Fruit fly (Drosophila melanogaster) whole organism, adult: ENCODE results near the gene CG5687.

Source experiments
- CG11617 ChIP-seq: fragments of 200-800 bp; sonication (Bioruptor generic); optimal IDR thresholded peaks from 2 replicates; lab custom pipeline; 2017; ENCODE audit warnings: mild to moderate bottlenecking, missing biosample characterization, missing genetic modification reagents, missing genetic modification characterization
- CG12768 ChIP-seq: fragments of 200-800 bp; sonication (Bioruptor generic); optimal IDR thresholded peaks from 2 replicates; lab custom pipeline; 2017; ENCODE audit warnings: missing biosample characterization, missing genetic modification characterization, mild to moderate bottlenecking, moderate library complexity, missing genetic modification reagents
- CG14711 ChIP-seq: fragments of 200-800 bp; sonication (Bioruptor generic); optimal IDR thresholded peaks from 2 replicates; lab custom pipeline; 2018; ENCODE audit warnings: missing biosample characterization, mild to moderate bottlenecking, missing genetic modification characterization, moderate library complexity
- CG1620 ChIP-seq: fragments of 200-800 bp; sonication (Bioruptor generic); optimal IDR thresholded peaks from 2 replicates; lab custom pipeline; 2016; ENCODE audit warnings: missing biosample characterization, missing genetic modification characterization
- CG33017 ChIP-seq: fragments of 200-800 bp; sonication (Bioruptor generic); optimal IDR thresholded peaks from 2 replicates; lab custom pipeline; 2018; ENCODE audit warnings: missing biosample characterization, mild to moderate bottlenecking, missing genetic modification characterization, moderate library complexity
- CG5204 ChIP-seq: fragments of 200-800 bp; sonication (Bioruptor generic); optimal IDR thresholded peaks from 2 replicates; lab custom pipeline; 2016; ENCODE audit warnings: missing biosample characterization, missing genetic modification characterization
- CG7045 ChIP-seq: fragments of 200-800 bp; sonication (Bioruptor generic); optimal IDR thresholded peaks from 2 replicates; lab custom pipeline; 2017; ENCODE audit warnings: missing biosample characterization, mild to moderate bottlenecking, missing genetic modification characterization
- CG7101 ChIP-seq: fragments of 200-800 bp; sonication (Bioruptor generic); optimal IDR thresholded peaks from 2 replicates; lab custom pipeline; 2018; ENCODE audit warnings: missing biosample characterization, mild to moderate bottlenecking, missing genetic modification characterization, moderate library complexity
- Clk ChIP-seq: fragments of 200-800 bp; sonication (Bioruptor generic); optimal IDR thresholded peaks from 2 replicates; lab custom pipeline; 2017; ENCODE audit warnings: missing biosample characterization, missing genetic modification characterization
- Crg-1 ChIP-seq: fragments of 200-800 bp; sonication (Bioruptor generic); optimal IDR thresholded peaks from 2 replicates; lab custom pipeline; 2016; ENCODE audit warnings: missing biosample characterization, missing genetic modification characterization
- Hr96 ChIP-seq: fragments of 200-800 bp; sonication (Bioruptor generic); optimal IDR thresholded peaks from 2 replicates; lab custom pipeline; 2016; ENCODE audit warnings: missing biosample characterization, missing genetic modification characterization
- Mnt ChIP-seq: fragments of 200-800 bp; sonication (Bioruptor generic); optimal IDR thresholded peaks from 2 replicates; lab custom pipeline; 2016; ENCODE audit warnings: missing biosample characterization, mild to moderate bottlenecking, missing genetic modification characterization
- bab1 ChIP-seq: fragments of 200-800 bp; sonication (Bioruptor generic); optimal IDR thresholded peaks from 3 replicates; lab custom pipeline; 2019; ENCODE audit warnings: missing biosample characterization, mild to moderate bottlenecking, missing genetic modification characterization, moderate library complexity
- cic ChIP-seq: fragments of 200-800 bp; sonication (Bioruptor generic); optimal IDR thresholded peaks from 2 replicates; lab custom pipeline; 2017; ENCODE audit warnings: missing biosample characterization, mild to moderate bottlenecking, missing genetic modification characterization, moderate library complexity
- cnc ChIP-seq, 2 experiments: fragments of >200 bp; optimal IDR thresholded peaks; 2 replicates each; lab custom pipeline; 2017
- kay ChIP-seq: fragments of 200-800 bp; sonication (Bioruptor generic); peaks from one replicate; lab custom pipeline; 2016; ENCODE audit warnings: missing biosample characterization, missing genetic modification characterization, borderline replicate concordance
- ovo ChIP-seq: fragments of 200-800 bp; sonication (Bioruptor generic); optimal IDR thresholded peaks from 2 replicates; lab custom pipeline; 2016; ENCODE audit warnings: missing biosample characterization, missing genetic modification characterization
- pad ChIP-seq: fragments of 200-800 bp; sonication (Bioruptor generic); optimal IDR thresholded peaks from 3 replicates; lab custom pipeline; 2017; ENCODE audit warnings: missing biosample characterization, missing genetic modification characterization, mild to moderate bottlenecking, moderate library complexity, missing genetic modification reagents
- tj ChIP-seq: fragments of 200-800 bp; sonication (Bioruptor generic); optimal IDR thresholded peaks from 3 replicates; lab custom pipeline; 2017; ENCODE audit warnings: missing biosample characterization, mild to moderate bottlenecking, missing genetic modification characterization, moderate library complexity
- toe ChIP-seq: fragments of 200-800 bp; sonication (Bioruptor generic); optimal IDR thresholded peaks from 2 replicates; lab custom pipeline; 2016; ENCODE audit warnings: missing biosample characterization, missing genetic modification characterization

The CG5687 gene

dm6 chr3L:1938767-1939166, at the start of gene CG5687, which contains the start of gene CG46523:
Gene CG5687 (minus strand): TSS chr3L:1939103.
Gene CG46523 (minus strand): TSS chr3L:1939103.
- TF ChIP-seq bab1 (GFP tag; lab: Kevin White, UChicago) = no peak
- no peak for TF ChIP-seq CG7101 (tag; lab: Kevin White, UChicago)

dm6 chr3L:1985406-1985805, 46.5 kb upstream of the CG5687 start:
- TF ChIP-seq CG7101 (tag; lab: Kevin White, UChicago) = no peak

dm6 chr3L:1976760-1977159, 37.9 kb upstream of the CG5687 start:
- TF ChIP-seq CG1620 (GFP tag; lab: Kevin White, UChicago) = no peak
- TF ChIP-seq Hr96 = no peak
- no peak for TF ChIP-seq CG7101 (tag; lab: Kevin White, UChicago)
- TF ChIP-seq bab1 (GFP tag; lab: Kevin White, UChicago) = no peak
- TF ChIP-seq CG7045 (GFP tag; lab: Kevin White, UChicago) = no peak
- no peak for TF ChIP-seq kay (GFP tag; lab: Kevin White, UChicago)
- TF ChIP-seq pad (GFP tag; lab: Kevin White, UChicago) = no peak
- no peak for TF ChIP-seq CG33017 (tag; lab: Kevin White, UChicago)
- no peak for TF ChIP-seq Crg-1 (GFP tag; lab: Kevin White, UChicago)
- no peak for TF ChIP-seq CG5204 (GFP tag; lab: Kevin White, UChicago)
- TF ChIP-seq CG11617 = no peak
- no peak for TF ChIP-seq cic (GFP tag; lab: Kevin White, UChicago)
- no peak for TF ChIP-seq ovo (GFP tag; lab: Kevin White, UChicago)
- TF ChIP-seq CG12768 = no peak
- TF ChIP-seq Mnt (GFP tag; lab: Kevin White, UChicago) = no peak
- TF ChIP-seq tj = no peak

dm6 chr3L:1971103-1971742, 32.3 kb upstream of the CG5687 start, which contains the start of the genes CG11815 and acs:
Gene CG11815 (minus strand): TSS chr3L:1971200.
Gene acs (plus strand): TSS chr3L:1971638.
- TF ChIP-seq toe (GFP tag; lab: Kevin White, UChicago) (no peak), Crg-1 (GFP tag; lab: Kevin White, UChicago) (no peak), CG33017 (tag; lab: Kevin White, UChicago) (no peak), bab1 (GFP tag; lab: Kevin White, UChicago) (peak; percentile 1), pad (GFP tag; lab: Kevin White, UChicago) (no peak)

dm6 chr3L:1969539-1970337, 30.8 kb upstream of the CG5687 start, which contains the start of gene CG1927:
Gene CG1927 (minus strand): TSS chr3L:1970079.
- TF ChIP-seq kay (GFP tag; lab: Kevin White, UChicago) (no peak), CG5204 (GFP tag; lab: Kevin White, UChicago) (no peak), ovo (GFP tag; lab: Kevin White, UChicago) (no peak), tj (peak; percentile 23), CG14711 (tag; lab: Kevin White, UChicago) (no peak), Crg-1 (GFP tag; lab: Kevin White, UChicago) (no peak), bab1 (GFP tag; lab: Kevin White, UChicago) (peak; percentile 44), toe (GFP tag; lab: Kevin White, UChicago) (no peak), cic (GFP tag; lab: Kevin White, UChicago) (peak; percentile 35), cnc (optimal IDR thresholded peaks at IDR 0.05; lab: Kevin White, UChicago) (no peak), CG7101 (tag; lab: Kevin White, UChicago) (no peak), pad (GFP tag; lab: Kevin White, UChicago) (no peak), CG7045 (GFP tag; lab: Kevin White, UChicago) (no peak), CG12768 (no peak), Hr96 (no peak), Clk (GFP tag; lab: Kevin White, UChicago) (no peak), CG1620 (GFP tag; lab: Kevin White, UChicago) (no peak), CG11617 (peak; percentile 11), CG33017 (tag; lab: Kevin White, UChicago) (no peak), Mnt (GFP tag; lab: Kevin White, UChicago) (peak; percentile 26)

dm6 chr3L:1968805-1969378, 30.0 kb upstream of the CG5687 start:
- TF ChIP-seq CG33017 (tag; lab: Kevin White, UChicago) (no peak), bab1 (GFP tag; lab: Kevin White, UChicago) (no peak), CG14711 (tag; lab: Kevin White, UChicago) (no peak), pad (GFP tag; lab: Kevin White, UChicago) (no peak), ovo (GFP tag; lab: Kevin White, UChicago) (no peak), CG7101 (tag; lab: Kevin White, UChicago) (no peak), kay (GFP tag; lab: Kevin White, UChicago) (no peak), CG7045 (GFP tag; lab: Kevin White, UChicago) (no peak), tj (no peak)
